Worm (Caenorhabditis elegans) whole organism, mixed stage, embryonic: ENCODE measurements around the gene oac-50.

ENCODE experiments used
- M03D4.4 ChIP-seq: sonication (generic microtip); optimal IDR thresholded peaks from 2 replicates; lab custom pipeline; 2017; ENCODE audit warnings: mild to moderate bottlenecking, missing genetic modification characterization, missing compliant biosample characterization
- bed-3 ChIP-seq: fragments of 200-800 bp; sonication (Bioruptor generic); optimal IDR thresholded peaks from 3 replicates; lab custom pipeline; 2018; ENCODE audit warnings: mild to moderate bottlenecking, missing genetic modification characterization, moderate library complexity, missing compliant biosample characterization
- blmp-1 ChIP-seq: fragments of 150-350 bp; optimal IDR thresholded peaks from 2 replicates; lab custom pipeline; 2014; ENCODE audit warnings: missing biosample characterization, missing genetic modification characterization
- ceh-39 ChIP-seq: fragments of 150-350 bp; optimal IDR thresholded peaks from 2 replicates; lab custom pipeline; 2014; ENCODE audit warnings: missing biosample characterization, missing genetic modification characterization
- ceh-43 ChIP-seq: fragments of 200-800 bp; sonication (Bioruptor generic); optimal IDR thresholded peaks from 2 replicates; lab custom pipeline; 2018; ENCODE audit warnings: mild to moderate bottlenecking, missing genetic modification characterization, moderate library complexity, missing compliant biosample characterization
- ceh-83 ChIP-seq: fragments of 200-800 bp; sonication (Bioruptor generic); optimal IDR thresholded peaks from 2 replicates; lab custom pipeline; 2018; ENCODE audit warnings: mild to moderate bottlenecking, missing genetic modification characterization, missing compliant biosample characterization
- ces-1 ChIP-seq: fragments of 150-350 bp; optimal IDR thresholded peaks from 2 replicates; lab custom pipeline; 2014; ENCODE audit warnings: missing biosample characterization, missing genetic modification reagents, missing genetic modification characterization
- cnd-1 ChIP-seq: fragments of 200-800 bp; sonication (Bioruptor generic); optimal IDR thresholded peaks from 2 replicates; lab custom pipeline; 2018; ENCODE audit warnings: mild to moderate bottlenecking, missing genetic modification characterization, missing compliant biosample characterization
- drap-1 ChIP-seq: fragments of 200-800 bp; sonication (Bioruptor generic); optimal IDR thresholded peaks from 3 replicates; lab custom pipeline; 2018; ENCODE audit warnings: mild to moderate bottlenecking, missing genetic modification characterization, missing compliant biosample characterization
- elt-1 ChIP-seq: sonication (generic microtip); optimal IDR thresholded peaks from 2 replicates; lab custom pipeline; 2017; ENCODE audit warnings: missing genetic modification characterization, mild to moderate bottlenecking, missing compliant biosample characterization, antibody characterized with exemption, moderate library complexity, borderline replicate concordance; ENCODE audit not compliant: insufficient read depth
- elt-3 ChIP-seq: fragments of 150-350 bp; optimal IDR thresholded peaks from 2 replicates; lab custom pipeline; 2014; ENCODE audit warnings: missing biosample characterization, missing genetic modification characterization
- flh-1 ChIP-seq: fragments of 200-800 bp; sonication (Bioruptor generic); optimal IDR thresholded peaks from 2 replicates; lab custom pipeline; 2018; ENCODE audit warnings: mild to moderate bottlenecking, missing genetic modification characterization, moderate library complexity, missing compliant biosample characterization
- hlh-1 ChIP-seq: fragments of 150-350 bp; optimal IDR thresholded peaks from 2 replicates; lab custom pipeline; 2014; ENCODE audit warnings: missing biosample characterization, missing genetic modification reagents, missing genetic modification characterization
- lin-13 ChIP-seq: fragments of 150-350 bp; optimal IDR thresholded peaks from 2 replicates; lab custom pipeline; 2014; ENCODE audit warnings: missing biosample characterization, missing genetic modification characterization
- lin-32 ChIP-seq: fragments of 200-800 bp; sonication (Bioruptor generic); optimal IDR thresholded peaks from 2 replicates; lab custom pipeline; 2018; ENCODE audit warnings: mild to moderate bottlenecking, missing genetic modification characterization, missing compliant biosample characterization
- lsy-2 ChIP-seq: fragments of 150-350 bp; optimal IDR thresholded peaks from 2 replicates; lab custom pipeline; 2014; ENCODE audit warnings: missing biosample characterization, missing genetic modification characterization
- mep-1 ChIP-seq: fragments of 150-350 bp; optimal IDR thresholded peaks from 2 replicates; lab custom pipeline; 2017; ENCODE audit warnings: missing biosample characterization, missing genetic modification reagents, missing genetic modification characterization, inconsistent platforms
- mls-2 ChIP-seq: sonication (generic microtip); optimal IDR thresholded peaks from 2 replicates; lab custom pipeline; 2016; ENCODE audit warnings: mild to moderate bottlenecking, missing genetic modification characterization, moderate library complexity, missing compliant biosample characterization
- nhr-12 ChIP-seq: fragments of 150-350 bp; optimal IDR thresholded peaks from 2 replicates; lab custom pipeline; 2014; ENCODE audit warnings: missing biosample characterization, missing genetic modification characterization
- nhr-2 ChIP-seq: fragments of 150-350 bp; optimal IDR thresholded peaks from 2 replicates; lab custom pipeline; 2014; ENCODE audit warnings: missing biosample characterization, missing genetic modification characterization
- nhr-28 ChIP-seq: fragments of 150-350 bp; optimal IDR thresholded peaks from 2 replicates; lab custom pipeline; 2014; ENCODE audit warnings: missing biosample characterization, missing genetic modification characterization
- nhr-76 ChIP-seq: sonication (generic microtip); optimal IDR thresholded peaks from 2 replicates; lab custom pipeline; 2017; ENCODE audit warnings: missing biosample characterization, missing genetic modification characterization
- pha-4 ChIP-seq: fragments of 150-350 bp; optimal IDR thresholded peaks from 2 replicates; lab custom pipeline; 2018; ENCODE audit warnings: missing biosample characterization, missing genetic modification reagents, missing genetic modification characterization
- sem-2 ChIP-seq: fragments of 200-800 bp; sonication (Bioruptor generic); optimal IDR thresholded peaks from 2 replicates; lab custom pipeline; 2018; ENCODE audit warnings: mild to moderate bottlenecking, missing genetic modification characterization, missing compliant biosample characterization
- snpc-4 ChIP-seq: fragments of 150-350 bp; optimal IDR thresholded peaks from 2 replicates; lab custom pipeline; 2014; ENCODE audit warnings: missing biosample characterization, missing genetic modification characterization
- sptf-1 ChIP-seq: sonication (generic microtip); optimal IDR thresholded peaks from 2 replicates; lab custom pipeline; 2017; ENCODE audit warnings: mild to moderate bottlenecking, missing genetic modification characterization, moderate library complexity, missing compliant biosample characterization
- tbx-8 ChIP-seq: fragments of 200-800 bp; sonication (Bioruptor generic); optimal IDR thresholded peaks from 2 replicates; lab custom pipeline; 2018; ENCODE audit warnings: mild to moderate bottlenecking, missing genetic modification characterization, moderate library complexity, missing compliant biosample characterization
- unc-120 ChIP-seq: sonication (generic microtip); optimal IDR thresholded peaks from 2 replicates; lab custom pipeline; 2017; ENCODE audit warnings: missing genetic modification characterization, missing compliant biosample characterization; ENCODE audit not compliant: poor library complexity, severe bottlenecking
- unc-62 ChIP-seq: fragments of 150-350 bp; optimal IDR thresholded peaks from 2 replicates; lab custom pipeline; 2014; ENCODE audit warnings: missing biosample characterization, missing genetic modification reagents, missing genetic modification characterization
- zip-8 ChIP-seq: fragments of 150-350 bp; optimal IDR thresholded peaks from 2 replicates; lab custom pipeline; 2014; ENCODE audit warnings: missing biosample characterization, missing genetic modification characterization
- ztf-11 ChIP-seq: fragments of 150-350 bp; optimal IDR thresholded peaks from 2 replicates; lab custom pipeline; 2014; ENCODE audit warnings: missing biosample characterization, missing genetic modification characterization

oac-50 gene

ce11 chrV:9081410-9081809 is 8.1 kb upstream of the oac-50 start:
- TF ChIP-seq M03D4.4 (tag; lab: Kevin White, UChicago) (no peak), lsy-2 (tag; lab: Kevin White, UChicago) (no peak), bed-3 (GFP tag; lab: Kevin White, UChicago) (no peak), nhr-28 (tag; lab: Kevin White, UChicago) (no peak), ces-1 (no peak), sptf-1 (no peak), lin-13 (tag; lab: Kevin White, UChicago) (no peak), elt-1 (tag; lab: Kevin White, UChicago) (no peak), nhr-76 (tag; lab: Kevin White, UChicago) (no peak), snpc-4 (no peak), ceh-83 (GFP tag; lab: Kevin White, UChicago) (no peak), ceh-39 (tag; lab: Kevin White, UChicago) (no peak), ceh-43 (no peak), lin-32 (no peak), pha-4 (tag; lab: Kevin White, UChicago) (no peak), unc-62 (no peak), mep-1 (tag; lab: Kevin White, UChicago) (no peak), unc-120 (tag; lab: Kevin White, UChicago) (no peak)

ce11 chrV:9079965-9080432 is 6.7 kb upstream of the oac-50 start:
- TF ChIP-seq hlh-1 (tag; lab: Kevin White, UChicago) (no peak), sem-2 (GFP tag; lab: Kevin White, UChicago) (no peak), ces-1 (no peak), snpc-4 (no peak), cnd-1 (no peak), mls-2 (tag; lab: Kevin White, UChicago) (no peak), pha-4 (tag; lab: Kevin White, UChicago) (no peak), lsy-2 (tag; lab: Kevin White, UChicago) (no peak)

- TF ChIP-seq drap-1 (GFP tag; lab: Kevin White, UChicago) (no peak), ceh-43 (no peak), nhr-12 (tag; lab: Kevin White, UChicago) (no peak)
- TF ChIP-seq, all 35 proteins: peak for 0
Observed at ce11 chrV:9078815-9079525, 5.6 kb upstream of the oac-50 start.

ce11 chrV:9078067-9078581 is 4.8 kb upstream of the oac-50 start:
- TF ChIP-seq unc-62 (no peak), sem-2 (GFP tag; lab: Kevin White, UChicago) (no peak), elt-1 (tag; lab: Kevin White, UChicago) (no peak), sptf-1 (no peak), blmp-1 (tag; lab: Kevin White, UChicago) (no peak), tbx-8 (GFP tag; lab: Kevin White, UChicago) (no peak), pha-4 (tag; lab: Kevin White, UChicago) (no peak), lin-13 (tag; lab: Kevin White, UChicago) (no peak), snpc-4 (no peak), ceh-83 (GFP tag; lab: Kevin White, UChicago) (no peak), elt-3 (tag; lab: Kevin White, UChicago) (no peak), lin-32 (no peak), ces-1 (no peak)

ce11 chrV:9076273-9076672 is 2.9 kb upstream of the oac-50 start, which contains the start of gene T27E4.7:
Gene T27E4.7, minus strand, starts transcription at chrV:9076322.
- TF ChIP-seq elt-1 (tag; lab: Kevin White, UChicago), result no peak
- TF ChIP-seq ztf-11 (tag; lab: Kevin White, UChicago), result no peak
- TF ChIP-seq zip-8, result no peak
- no peak for TF ChIP-seq nhr-2 (tag; lab: Kevin White, UChicago)
- no peak for TF ChIP-seq mls-2 (tag; lab: Kevin White, UChicago)
- no peak for TF ChIP-seq nhr-28 (tag; lab: Kevin White, UChicago)
- TF ChIP-seq ceh-39 (tag; lab: Kevin White, UChicago), result no peak
- no peak for TF ChIP-seq sptf-1
- TF ChIP-seq flh-1 (GFP tag; lab: Kevin White, UChicago), result no peak
- no peak for TF ChIP-seq ceh-83 (GFP tag; lab: Kevin White, UChicago)
- TF ChIP-seq sem-2 (GFP tag; lab: Kevin White, UChicago), result no peak
- no peak for TF ChIP-seq mep-1 (tag; lab: Kevin White, UChicago)
- TF ChIP-seq M03D4.4 (tag; lab: Kevin White, UChicago), result no peak
